Worm (Caenorhabditis elegans): ENCODE results near the gene rgs-4.

DNA sequence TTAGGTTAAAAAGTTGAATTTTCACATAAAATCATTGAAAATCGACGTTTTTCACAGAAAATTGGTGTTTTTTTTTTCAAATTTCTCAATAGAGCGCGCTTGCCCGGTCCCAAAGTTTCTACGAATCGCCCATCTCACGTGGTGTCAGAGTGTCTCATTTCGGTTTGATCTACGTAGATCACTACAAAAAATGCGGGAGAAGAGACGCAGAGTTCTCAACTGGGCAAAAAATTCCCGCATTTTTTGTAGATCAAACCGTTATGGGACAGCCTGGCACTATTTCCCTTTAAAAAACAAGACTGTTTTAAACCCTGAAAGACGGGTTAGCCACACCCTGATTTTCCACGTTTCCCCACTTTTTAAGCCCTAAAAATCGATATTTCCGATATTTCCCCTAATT, 17.3 kb downstream of the rgs-4 start:
- TF ChIP-seq nhr-20 (tag; optimal IDR thresholded peaks at IDR 0.05) (no peak), nhr-28 (tag; optimal IDR thresholded peaks at IDR 0.05) (no peak), rnt-1 (tag; optimal IDR thresholded peaks at IDR 0.05) (no peak), efl-3 (GFP tag; optimal IDR thresholded peaks at IDR 0.05) (no peak), nhr-19 (GFP tag; conservative IDR thresholded peaks at IDR 0.05) (no peak), nhr-12 (tag; optimal IDR thresholded peaks at IDR 0.05) (no peak), unc-62 (GFP tag; optimal IDR thresholded peaks at IDR 0.05) (no peak), unc-98 (GFP tag; IDR thresholded peaks at IDR 0.05) (no peak), lsy-2 (tag; optimal IDR thresholded peaks at IDR 0.05) (no peak), elt-3 (tag; optimal IDR thresholded peaks at IDR 0.05) (no peak), fkh-8 (tag; optimal IDR thresholded peaks at IDR 0.05) (no peak), ces-1 (GFP tag; optimal IDR thresholded peaks at IDR 0.05) (no peak), mdl-1 (tag; optimal IDR thresholded peaks at IDR 0.05) (no peak)
